Worm (Caenorhabditis elegans) whole organism, L4 larva: ENCODE measurements around the gene pals-18.

Experiments used
- Y48G9A.11 ChIP-seq: fragments of 200-800 bp; sonication (Bioruptor generic); IDR thresholded peaks from 2 replicates; pipeline ENCODE4 v1.3.6; 2022; ENCODE audit warnings: missing genetic modification reagents, missing genetic modification characterization, missing compliant biosample characterization
- cey-2 ChIP-seq: sonication (generic microtip); optimal IDR thresholded peaks from 3 replicates; lab custom pipeline; 2017; ENCODE audit warnings: missing genetic modification characterization, mild to moderate bottlenecking, missing compliant biosample characterization, antibody characterized with exemption, borderline replicate concordance; ENCODE audit not compliant: insufficient read depth
- fkh-10 ChIP-seq: fragments of 150-350 bp; optimal IDR thresholded peaks from 2 replicates; lab custom pipeline; 2014; ENCODE audit warnings: missing biosample characterization, missing genetic modification reagents, missing genetic modification characterization
- hlh-30 ChIP-seq: sonication (generic microtip); optimal IDR thresholded peaks from 2 replicates; lab custom pipeline; 2017; ENCODE audit warnings: antibody characterized with exemption, mild to moderate bottlenecking, missing genetic modification characterization, missing compliant biosample characterization; ENCODE audit not compliant: insufficient read depth
- lsy-2 ChIP-seq, 2 experiments: fragments of 150-350 bp in 1 of 2; sonication (generic microtip) in 1 of 2; optimal IDR thresholded peaks; 2 replicates each; lab custom pipeline; 2014 to 2017; ENCODE audit warnings: missing biosample characterization in 2 of 2, missing genetic modification characterization in 2 of 2
- mep-1 ChIP-seq: fragments of 150-350 bp; sonication (generic microtip); optimal IDR thresholded peaks from 3 replicates; lab custom pipeline; 2014; ENCODE audit warnings: missing biosample characterization, missing genetic modification characterization
- nhr-11 ChIP-seq: fragments of 150-350 bp; optimal IDR thresholded peaks from 2 replicates; lab custom pipeline; 2014; ENCODE audit warnings: missing biosample characterization, missing genetic modification characterization
- spr-1 ChIP-seq: sonication (generic microtip); optimal IDR thresholded peaks from 2 replicates; lab custom pipeline; 2016; ENCODE audit warnings: mild to moderate bottlenecking, missing genetic modification characterization, missing compliant biosample characterization
- unc-62 ChIP-seq, 3 experiments: fragments of 150-350 bp in 1 of 3; sonication (generic microtip); optimal IDR thresholded peaks in 2 of 3; peaks in 1 of 3; 1 replicate in 1 of 3; 2 replicates in 2 of 3; lab custom pipeline; 2014 to 2017; ENCODE audit warnings: missing biosample characterization in 3 of 3, missing genetic modification characterization in 3 of 3, missing genetic modification reagents in 3 of 3, missing genotype in 1 of 3

- TF ChIP-seq nhr-11 (tag; lab: Kevin White, UChicago) (no peak), cey-2 (no peak), hlh-30 (tag; lab: Kevin White, UChicago) (no peak), unc-62 (GFP tag; optimal IDR thresholded peaks at IDR 0.05 in 1 of 2; lab: Kevin White, UChicago) (no peak), unc-62 (tag; optimal IDR thresholded peaks at IDR 0.05; lab: Kevin White, UChicago) (no peak), mep-1 (tag; lab: Kevin White, UChicago) (no peak), lsy-2 (tag; optimal IDR thresholded peaks at IDR 0.05; lab: Kevin White, UChicago) (no peak), Y48G9A.11 (no peak), spr-1 (tag; lab: Kevin White, UChicago) (no peak), fkh-10 (GFP tag; lab: Kevin White, UChicago) (no peak)
Observed at ce11 chrIII:1383483-1383882, 19.7 kb upstream of the pals-18 start.
